Worm (Caenorhabditis elegans): Measurements from ENCODE around the gene srh-220.

srh-220 gene

ce11 chrIV:4015660-4016059, 37.8 kb upstream of the srh-220 start:
- TF ChIP-seq ztf-23 (GFP tag; IDR thresholded peaks at IDR 0.05) (no peak), ref-1 (GFP tag; conservative IDR thresholded peaks at IDR 0.05) (no peak), T22C8.4 (GFP tag; IDR thresholded peaks at IDR 0.05) (no peak), cog-1 (tag; optimal IDR thresholded peaks at IDR 0.05) (no peak), med-1 (GFP tag; optimal IDR thresholded peaks at IDR 0.05; ENCODE audit: insufficient read depth) (no peak), klf-2 (GFP tag; conservative IDR thresholded peaks at IDR 0.05) (no peak), flt-1 (GFP tag; IDR thresholded peaks at IDR 0.05) (no peak), ztf-29 (GFP tag; IDR thresholded peaks at IDR 0.05) (no peak), tab-1 (GFP tag; IDR thresholded peaks at IDR 0.05) (no peak)

ce11 chrIV:4014341-4014826, 36.6 kb upstream of the srh-220 start:
- 0 out of 2 replicates have a peak, but pooled peaks have one; percentile 41 for TF ChIP-seq T22C8.4 (GFP tag; IDR thresholded peaks at IDR 0.05)
- 0 out of 2 replicates have a peak, but pooled peaks have one; percentile 48 for TF ChIP-seq ztf-23 (GFP tag; IDR thresholded peaks at IDR 0.05)
- TF ChIP-seq klf-2 (GFP tag; conservative IDR thresholded peaks at IDR 0.05): no peak
- TF ChIP-seq tab-1 (GFP tag; IDR thresholded peaks at IDR 0.05): 0 out of 2 replicates have a peak, but pooled peaks have one; percentile 54
- no peak for TF ChIP-seq ref-1 (GFP tag; conservative IDR thresholded peaks at IDR 0.05)
- TF ChIP-seq ztf-29 (GFP tag; IDR thresholded peaks at IDR 0.05): no peak
- 0 out of 2 replicates have a peak, but pooled peaks have one; percentile 26 for TF ChIP-seq flt-1 (GFP tag; IDR thresholded peaks at IDR 0.05)

- TF ChIP-seq klf-2 (GFP tag; conservative IDR thresholded peaks at IDR 0.05): no peak
- no peak for TF ChIP-seq T22C8.4 (GFP tag; IDR thresholded peaks at IDR 0.05)
- TF ChIP-seq cog-1 (tag; optimal IDR thresholded peaks at IDR 0.05): no peak
- no peak for TF ChIP-seq ztf-29 (GFP tag; IDR thresholded peaks at IDR 0.05)
- TF ChIP-seq ztf-23 (GFP tag; IDR thresholded peaks at IDR 0.05): no peak
- TF ChIP-seq tab-1 (GFP tag; IDR thresholded peaks at IDR 0.05): no peak
Observed at ce11 chrIV:4013621-4014020, 35.8 kb upstream of the srh-220 start.

- TF ChIP-seq ztf-29 (GFP tag; IDR thresholded peaks at IDR 0.05): no peak
- TF ChIP-seq cog-1 (tag; optimal IDR thresholded peaks at IDR 0.05): no peak
- TF ChIP-seq klf-2 (GFP tag; conservative IDR thresholded peaks at IDR 0.05): no peak
- TF ChIP-seq tab-1 (GFP tag; IDR thresholded peaks at IDR 0.05): no peak
- no peak for TF ChIP-seq flt-1 (GFP tag; IDR thresholded peaks at IDR 0.05)
- no peak for TF ChIP-seq ztf-23 (GFP tag; IDR thresholded peaks at IDR 0.05)
- no peak for TF ChIP-seq ref-1 (GFP tag; conservative IDR thresholded peaks at IDR 0.05)
- TF ChIP-seq T22C8.4 (GFP tag; IDR thresholded peaks at IDR 0.05): no peak
- TF ChIP-seq med-1 (GFP tag; optimal IDR thresholded peaks at IDR 0.05; ENCODE audit: insufficient read depth): no peak
Observed at ce11 chrIV:4009923-4010322, 32.1 kb upstream of the srh-220 start.

- no peak for TF ChIP-seq flt-1 (GFP tag; IDR thresholded peaks at IDR 0.05)
Observed at ce11 chrIV:4008440-4008839, 30.6 kb upstream of the srh-220 start.

- TF ChIP-seq ztf-23 (GFP tag; IDR thresholded peaks at IDR 0.05): peak; percentile 14; the same call in 1 of the 2 replicates
- TF ChIP-seq tab-1 (GFP tag; IDR thresholded peaks at IDR 0.05): no peak
Observed at ce11 chrIV:4007697-4008096, 29.9 kb upstream of the srh-220 start, which contains the start of gene W02C12.2. Gene W02C12.2, minus strand, starts transcription at chrIV:4007973.

DNA sequence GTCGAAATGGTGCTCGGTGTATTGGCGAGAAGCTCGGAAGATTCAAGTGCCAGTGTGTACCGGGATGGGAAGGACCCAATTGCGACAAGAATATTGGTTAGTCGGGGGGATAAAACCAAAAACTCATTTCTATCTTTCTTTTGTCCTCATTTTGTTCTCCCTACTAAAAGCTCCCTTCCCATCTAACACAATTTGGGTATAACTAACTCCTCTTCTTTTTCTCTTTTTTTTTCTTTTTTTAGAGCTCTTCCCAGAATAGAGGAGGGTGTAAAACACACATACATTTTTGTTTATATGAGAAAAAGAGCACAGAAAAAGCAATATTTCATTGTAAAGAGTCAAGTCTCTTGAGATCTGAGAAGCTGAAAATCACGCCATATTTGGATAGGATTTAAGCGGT, 27.4 kb upstream of the srh-220 start:
- no peak for TF ChIP-seq flt-1 (GFP tag; IDR thresholded peaks at IDR 0.05)
- TF ChIP-seq klf-2 (GFP tag; conservative IDR thresholded peaks at IDR 0.05): no peak
- TF ChIP-seq med-1 (GFP tag; optimal IDR thresholded peaks at IDR 0.05; ENCODE audit: insufficient read depth): no peak
- no peak for TF ChIP-seq T22C8.4 (GFP tag; IDR thresholded peaks at IDR 0.05)
- no peak for TF ChIP-seq cog-1 (tag; optimal IDR thresholded peaks at IDR 0.05)
- TF ChIP-seq ztf-23 (GFP tag; IDR thresholded peaks at IDR 0.05): no peak
- no peak for TF ChIP-seq ref-1 (GFP tag; conservative IDR thresholded peaks at IDR 0.05)
- no peak for TF ChIP-seq tab-1 (GFP tag; IDR thresholded peaks at IDR 0.05)
- no peak for TF ChIP-seq ztf-29 (GFP tag; IDR thresholded peaks at IDR 0.05)

DNA sequence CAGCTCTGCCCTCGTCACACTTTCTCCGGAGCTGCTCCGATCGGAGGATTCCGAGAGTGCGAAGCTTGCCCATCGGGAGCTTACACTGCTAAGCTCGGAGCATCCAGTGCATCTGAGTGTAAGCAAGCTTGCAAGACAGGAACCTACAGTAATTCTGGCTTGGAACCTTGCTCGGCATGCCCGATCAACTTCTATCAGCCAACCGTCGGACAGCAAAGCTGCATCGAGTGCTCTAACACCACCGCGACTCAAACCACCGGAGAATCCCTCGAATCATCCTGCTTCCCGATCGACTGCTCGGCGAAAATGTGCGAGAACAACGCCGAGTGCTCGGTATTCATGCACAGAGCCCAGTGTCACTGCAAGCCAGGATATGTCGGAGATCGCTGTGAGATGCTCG, 26.4 kb upstream of the srh-220 start:
- TF ChIP-seq ztf-29 (GFP tag; IDR thresholded peaks at IDR 0.05) (no peak), cog-1 (tag; optimal IDR thresholded peaks at IDR 0.05) (no peak), med-1 (GFP tag; optimal IDR thresholded peaks at IDR 0.05; ENCODE audit: insufficient read depth) (no peak), tab-1 (GFP tag; IDR thresholded peaks at IDR 0.05) (no peak)

DNA sequence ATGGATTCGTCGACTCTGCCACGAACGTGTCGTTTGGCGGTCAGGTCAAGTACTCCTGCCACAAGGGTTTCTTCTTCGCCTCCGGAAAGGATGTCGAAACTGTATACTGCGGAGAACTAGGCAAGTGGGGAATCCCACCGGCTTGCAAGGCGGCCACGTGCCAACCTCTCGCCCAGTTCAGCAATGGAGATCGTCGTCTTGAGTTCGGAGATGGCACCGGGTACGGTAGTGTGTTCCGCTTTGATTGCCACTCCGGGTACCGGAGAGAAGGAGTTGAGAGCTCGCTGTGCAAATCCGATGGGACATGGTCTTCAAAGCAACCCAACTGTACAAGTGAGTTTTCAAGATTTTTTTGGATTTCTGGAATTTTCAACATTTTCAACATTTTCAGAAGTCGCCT, 21.8 kb upstream of the srh-220 start:
- TF ChIP-seq klf-2 (GFP tag; conservative IDR thresholded peaks at IDR 0.05): no peak
- no peak for TF ChIP-seq T22C8.4 (GFP tag; IDR thresholded peaks at IDR 0.05)
- no peak for TF ChIP-seq ref-1 (GFP tag; conservative IDR thresholded peaks at IDR 0.05)
- TF ChIP-seq flt-1 (GFP tag; IDR thresholded peaks at IDR 0.05): no peak
- TF ChIP-seq med-1 (GFP tag; optimal IDR thresholded peaks at IDR 0.05; ENCODE audit: insufficient read depth): no peak
- TF ChIP-seq cog-1 (tag; optimal IDR thresholded peaks at IDR 0.05): no peak
- no peak for TF ChIP-seq ztf-23 (GFP tag; IDR thresholded peaks at IDR 0.05)
- TF ChIP-seq ztf-29 (GFP tag; IDR thresholded peaks at IDR 0.05): no peak
- TF ChIP-seq tab-1 (GFP tag; IDR thresholded peaks at IDR 0.05): no peak

DNA sequence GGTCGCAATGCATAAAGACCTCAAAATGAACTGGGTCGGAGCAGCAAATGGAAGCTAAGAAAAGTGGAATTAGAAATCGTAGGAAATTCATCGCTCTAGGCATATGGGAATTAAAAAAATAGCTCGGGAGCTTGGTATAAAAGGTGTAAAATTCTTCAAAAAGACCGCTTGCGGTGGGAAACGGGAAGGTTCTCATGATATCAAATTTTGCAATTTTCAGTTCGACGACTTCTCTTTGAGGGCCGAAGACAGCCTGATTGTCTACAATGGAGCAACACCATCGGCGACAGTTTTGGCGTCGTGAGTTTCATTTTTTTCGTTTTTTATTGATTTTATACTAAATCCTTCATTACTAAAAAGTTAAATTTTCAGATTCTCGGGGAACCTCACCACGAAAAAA, 20.7 kb upstream of the srh-220 start, which contains the start of gene F47C12.8:
TSS of gene F47C12.8 (minus strand) at position 101 of the 400 bp plus-strand sequence.
- TF ChIP-seq ztf-23 (GFP tag; IDR thresholded peaks at IDR 0.05) (no peak), ztf-29 (GFP tag; IDR thresholded peaks at IDR 0.05) (no peak), tab-1 (GFP tag; IDR thresholded peaks at IDR 0.05) (no peak), med-1 (GFP tag; optimal IDR thresholded peaks at IDR 0.05; ENCODE audit: insufficient read depth) (no peak), T22C8.4 (GFP tag; IDR thresholded peaks at IDR 0.05) (no peak), cog-1 (tag; optimal IDR thresholded peaks at IDR 0.05) (no peak), klf-2 (GFP tag; conservative IDR thresholded peaks at IDR 0.05) (no peak), flt-1 (GFP tag; IDR thresholded peaks at IDR 0.05) (no peak), ref-1 (GFP tag; conservative IDR thresholded peaks at IDR 0.05) (no peak)
